Fruit fly (Drosophila melanogaster): Measurements from ENCODE around the gene CG4325.

CG4325 gene

DNA sequence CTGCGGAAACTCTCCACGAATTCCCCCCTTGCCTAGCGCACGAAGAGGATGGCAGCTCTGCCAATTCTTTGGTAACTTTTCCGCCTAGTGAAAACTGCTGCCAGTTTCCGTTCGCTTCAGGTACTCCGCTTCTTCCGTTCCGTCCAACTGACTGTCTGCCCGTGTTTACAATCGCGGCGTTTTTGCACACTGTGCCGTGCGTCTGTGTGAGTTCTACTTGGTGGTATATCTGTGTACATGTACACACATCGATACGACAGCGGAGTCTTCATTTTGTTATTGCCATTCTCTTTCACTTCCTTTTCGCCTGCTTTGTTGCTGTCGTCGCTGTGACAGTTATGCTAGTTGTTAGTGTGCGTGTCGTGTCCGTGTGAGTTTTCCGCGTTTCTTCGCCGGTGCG lies 30.8 kb downstream of the CG4325 start:
- no peak for TF ChIP-seq CG4360 (GFP tag; IDR thresholded peaks at IDR 0.05)
- TF ChIP-seq inv (GFP tag; IDR thresholded peaks at IDR 0.05; ENCODE audit: partially characterized antibody), result no peak
- peak; percentile 24 for TF ChIP-seq her (GFP tag; optimal IDR thresholded peaks at IDR 0.05)
- no peak for TF ChIP-seq CG8478 (optimal IDR thresholded peaks at IDR 0.05)
- TF ChIP-seq ftz-f1 (GFP tag; optimal IDR thresholded peaks at IDR 0.05), result no peak
- TF ChIP-seq CG10543 (GFP tag; optimal IDR thresholded peaks at IDR 0.05), result peak; percentile 46
- peak; percentile 28; the same call in 2 of the 3 replicates for TF ChIP-seq dysf (GFP tag; IDR thresholded peaks at IDR 0.05)
- TF ChIP-seq Side (GFP tag; optimal IDR thresholded peaks at IDR 0.05), result peak; percentile 33
- no peak for TF ChIP-seq gcm (GFP tag; optimal IDR thresholded peaks at IDR 0.05)
- no peak for TF ChIP-seq Bteb2 (GFP tag; optimal IDR thresholded peaks at IDR 0.05)
- TF ChIP-seq ac (GFP tag; optimal IDR thresholded peaks at IDR 0.05), result no peak
- TF ChIP-seq Eip74EF (GFP tag; optimal IDR thresholded peaks at IDR 0.05), result no peak
- no peak for TF ChIP-seq Antp (GFP tag; optimal IDR thresholded peaks at IDR 0.05)
- peak; percentile 61 for TF ChIP-seq CG10267 (tag; optimal IDR thresholded peaks at IDR 0.05)
- TF ChIP-seq CG14965 (GFP tag; optimal IDR thresholded peaks at IDR 0.05; ENCODE audit: borderline replicate concordance), result no peak
- no peak for TF ChIP-seq trem (tag; optimal IDR thresholded peaks at IDR 0.05)
- no peak for TF ChIP-seq Hr78 (GFP tag; optimal IDR thresholded peaks at IDR 0.05)
- TF ChIP-seq Chrac-16 (GFP tag; optimal IDR thresholded peaks at IDR 0.05), result no peak
- no peak for TF ChIP-seq CG16815 (GFP tag; optimal IDR thresholded peaks at IDR 0.05)
- TF ChIP-seq CG11093 (GFP tag; IDR thresholded peaks at IDR 0.05), result no peak
- TF ChIP-seq chinmo (GFP tag; IDR thresholded peaks at IDR 0.05; ENCODE audit: partially characterized antibody), result 0 out of 4 replicates have a peak, but pooled peaks have one; percentile 19
- no peak for TF ChIP-seq MTF-1 (GFP tag; optimal IDR thresholded peaks at IDR 0.05; ENCODE audit: borderline replicate concordance)
- no peak for TF ChIP-seq CG34422 (GFP tag; IDR thresholded peaks at IDR 0.05)
- no peak for TF ChIP-seq CG31388 (GFP tag; optimal IDR thresholded peaks at IDR 0.05)
- no peak for TF ChIP-seq amos (GFP tag; IDR thresholded peaks at IDR 0.05; ENCODE audit: partially characterized antibody)
- no peak for TF ChIP-seq seq (GFP tag; IDR thresholded peaks at IDR 0.05)
- no peak for TF ChIP-seq sna (GFP tag; IDR thresholded peaks at IDR 0.05; ENCODE audit: partially characterized antibody)
- peak; percentile 44 for TF ChIP-seq Ets97D (GFP tag; optimal IDR thresholded peaks at IDR 0.05)
- no peak for TF ChIP-seq CG17912 (GFP tag; optimal IDR thresholded peaks at IDR 0.05)
- TF ChIP-seq zf30C (GFP tag; optimal IDR thresholded peaks at IDR 0.05), result no peak
- TF ChIP-seq nau (GFP tag; optimal IDR thresholded peaks at IDR 0.05), result no peak
- no peak for TF ChIP-seq CG3726 (GFP tag; IDR thresholded peaks at IDR 0.05)
- peak in 1 of 2 experiments; percentile 37 for TF ChIP-seq dpn (GFP tag; optimal IDR thresholded peaks at IDR 0.05)
- TF ChIP-seq ara (GFP tag; IDR thresholded peaks at IDR 0.05), result 0 out of 2 replicates have a peak, but pooled peaks have one; percentile 29
- TF ChIP-seq CG11456 (GFP tag; IDR thresholded peaks at IDR 0.05), result 0 out of 3 replicates have a peak, but pooled peaks have one; percentile 33
- no peak for TF ChIP-seq Trl (optimal IDR thresholded peaks at IDR 0.05)
- TF ChIP-seq Trl (GFP tag; optimal IDR thresholded peaks at IDR 0.05), result no peak
- no peak for TF ChIP-seq Doc3 (GFP tag; IDR thresholded peaks at IDR 0.05; ENCODE audit: partially characterized antibody)
- no peak for TF ChIP-seq CrebB (tag; optimal IDR thresholded peaks at IDR 0.05)
- no peak for TF ChIP-seq CG10431 (GFP tag; optimal IDR thresholded peaks at IDR 0.05)
- peak; percentile 63 for TF ChIP-seq Fer1 (GFP tag; optimal IDR thresholded peaks at IDR 0.05)
- peak; percentile 19 for TF ChIP-seq pzg (GFP tag; optimal IDR thresholded peaks at IDR 0.05)
- no peak for TF ChIP-seq CG1647 (GFP tag; optimal IDR thresholded peaks at IDR 0.05)
- TF ChIP-seq tll (GFP tag; optimal IDR thresholded peaks at IDR 0.05), result no peak
- TF ChIP-seq CG15479 (GFP tag; optimal IDR thresholded peaks at IDR 0.05), result peak; percentile 26
- no peak for TF ChIP-seq CG2120 (GFP tag; optimal IDR thresholded peaks at IDR 0.05)
- TF ChIP-seq CG2712 (tag; optimal IDR thresholded peaks at IDR 0.05), result no peak
- no peak for TF ChIP-seq odd (GFP tag; optimal IDR thresholded peaks at IDR 0.05)
- TF ChIP-seq lab (GFP tag; optimal IDR thresholded peaks at IDR 0.05), result no peak
- TF ChIP-seq CG11696 (GFP tag; IDR thresholded peaks at IDR 0.05), result no peak
